Worm (Caenorhabditis elegans): ENCODE measurements around the gene cbs-2.
A peak's percentile ranks its signal among the peaks of the same experiment; 100 is the strongest.

Gene cbs-2

ce11 chrII:2232429-2232828 lies 9.1 kb upstream of the cbs-2 start, which contains the start of gene F54A3.6:
F54A3.6 (minus strand) TSS chrII:2232470.
- TF ChIP-seq lsy-2 (tag; optimal IDR thresholded peaks at IDR 0.05), result peak; percentile 67 to 89

DNA sequence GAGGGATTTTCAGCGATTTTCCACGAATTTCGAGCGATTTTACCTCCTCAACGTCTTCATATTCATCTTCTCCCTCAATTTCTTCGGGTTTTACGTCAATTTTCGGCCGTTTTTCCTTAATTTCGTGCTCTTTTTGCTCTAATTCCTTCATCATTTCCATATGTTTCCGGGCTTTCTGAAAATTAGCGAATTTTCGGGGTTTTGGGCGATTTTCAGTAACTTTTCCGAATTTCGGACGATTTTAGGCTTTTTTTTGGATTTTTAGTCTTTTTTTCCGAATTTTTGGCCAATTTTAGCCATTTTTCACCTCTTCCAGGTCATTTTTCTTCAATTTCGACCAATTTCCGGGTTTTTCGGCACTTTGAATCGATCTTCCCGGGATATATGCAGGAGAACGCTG lies 7.0 kb upstream of the cbs-2 start:
- TF ChIP-seq lin-11 (tag; optimal IDR thresholded peaks at IDR 0.05), result no peak
- no peak for TF ChIP-seq zag-1 (tag; optimal IDR thresholded peaks at IDR 0.05)
- TF ChIP-seq ztf-1 (GFP tag; conservative IDR thresholded peaks at IDR 0.05), result no peak
- TF ChIP-seq Y55F3AM.14 (GFP tag; optimal IDR thresholded peaks at IDR 0.05), result no peak
- no peak for TF ChIP-seq nhr-25 (tag; optimal IDR thresholded peaks at IDR 0.05)

- TF ChIP-seq ZK546.5 (tag; optimal IDR thresholded peaks at IDR 0.05) (no peak), egl-27 (tag; optimal IDR thresholded peaks at IDR 0.05) (no peak), nhr-129 (tag; optimal IDR thresholded peaks at IDR 0.05) (no peak), sem-4 (tag; optimal IDR thresholded peaks at IDR 0.05) (no peak), snpc-4 (tag; optimal IDR thresholded peaks at IDR 0.05) (no peak), unc-62 (GFP tag; optimal IDR thresholded peaks at IDR 0.05) (no peak), R02D3.7 (tag; optimal IDR thresholded peaks at IDR 0.05) (no peak), lin-39 (tag; optimal IDR thresholded peaks at IDR 0.05) (no peak), Y55F3AM.14 (GFP tag; optimal IDR thresholded peaks at IDR 0.05) (no peak), blmp-1 (tag; optimal IDR thresholded peaks at IDR 0.05; ENCODE audit: insufficient read depth) (no peak), sma-3 (GFP tag; optimal IDR thresholded peaks at IDR 0.05) (no peak), lsy-2 (tag; optimal IDR thresholded peaks at IDR 0.05) (no peak), crh-2 (tag; optimal IDR thresholded peaks at IDR 0.05) (no peak), peb-1 (tag; optimal IDR thresholded peaks at IDR 0.05) (no peak)
These were observed 2.2 kb upstream of the cbs-2 start, which contains the start of gene F54A3.5 for ce11 chrII:2225608-2226007. F54A3.5 (minus strand) TSS chrII:2225708.

- TF ChIP-seq mbf-1 (tag; optimal IDR thresholded peaks at IDR 0.05), result no peak
- no peak for TF ChIP-seq egl-27 (tag; optimal IDR thresholded peaks at IDR 0.05)
These were observed 2.0 kb downstream of the cbs-2 start for ce11 chrII:2221196-2221896.

DNA sequence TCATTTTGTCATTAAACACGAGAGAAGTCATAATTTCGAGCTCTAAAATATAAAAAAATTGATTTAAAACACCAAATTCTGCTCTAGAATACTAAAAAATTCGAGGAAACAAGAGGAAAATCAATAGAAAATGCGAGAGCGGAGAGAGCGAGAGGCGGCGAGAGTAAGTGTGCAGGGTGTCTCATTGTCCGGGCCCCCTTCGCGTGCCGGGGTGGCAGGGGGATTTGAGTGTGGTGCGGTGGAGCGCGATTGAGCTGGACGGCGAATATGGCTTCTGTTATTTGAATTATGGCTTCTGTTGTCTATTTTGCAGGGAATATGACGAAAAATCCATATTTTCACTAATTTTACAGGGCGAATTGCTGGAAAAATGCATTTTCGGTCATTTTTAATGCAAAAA lies 3.5 kb downstream of the cbs-2 start, which contains the start of gene Y59C2A.3:
Gene Y59C2A.3, minus strand, starts transcription at position 42 of the 400 bp plus-strand sequence.
- peak; percentile 35 for TF ChIP-seq lin-13 (GFP tag; optimal IDR thresholded peaks at IDR 0.05)
- peak; percentile 40 for TF ChIP-seq lin-11 (tag; optimal IDR thresholded peaks at IDR 0.05)
- peak; percentile 44 for TF ChIP-seq nhr-129 (tag; optimal IDR thresholded peaks at IDR 0.05)
- TF ChIP-seq nhr-23 (tag; optimal IDR thresholded peaks at IDR 0.05), result no peak
- TF ChIP-seq nhr-6 (tag; optimal IDR thresholded peaks at IDR 0.05), result no peak
- peak; percentile 54 for TF ChIP-seq C34F6.9 (tag; optimal IDR thresholded peaks at IDR 0.05)
- TF ChIP-seq F13H6.1 (tag; optimal IDR thresholded peaks at IDR 0.05), result peak; percentile 25
- peak; percentile 82 for TF ChIP-seq unc-55 (GFP tag; optimal IDR thresholded peaks at IDR 0.05)
- peak; percentile 19 to 61 for TF ChIP-seq lsy-2 (tag; optimal IDR thresholded peaks at IDR 0.05)

DNA sequence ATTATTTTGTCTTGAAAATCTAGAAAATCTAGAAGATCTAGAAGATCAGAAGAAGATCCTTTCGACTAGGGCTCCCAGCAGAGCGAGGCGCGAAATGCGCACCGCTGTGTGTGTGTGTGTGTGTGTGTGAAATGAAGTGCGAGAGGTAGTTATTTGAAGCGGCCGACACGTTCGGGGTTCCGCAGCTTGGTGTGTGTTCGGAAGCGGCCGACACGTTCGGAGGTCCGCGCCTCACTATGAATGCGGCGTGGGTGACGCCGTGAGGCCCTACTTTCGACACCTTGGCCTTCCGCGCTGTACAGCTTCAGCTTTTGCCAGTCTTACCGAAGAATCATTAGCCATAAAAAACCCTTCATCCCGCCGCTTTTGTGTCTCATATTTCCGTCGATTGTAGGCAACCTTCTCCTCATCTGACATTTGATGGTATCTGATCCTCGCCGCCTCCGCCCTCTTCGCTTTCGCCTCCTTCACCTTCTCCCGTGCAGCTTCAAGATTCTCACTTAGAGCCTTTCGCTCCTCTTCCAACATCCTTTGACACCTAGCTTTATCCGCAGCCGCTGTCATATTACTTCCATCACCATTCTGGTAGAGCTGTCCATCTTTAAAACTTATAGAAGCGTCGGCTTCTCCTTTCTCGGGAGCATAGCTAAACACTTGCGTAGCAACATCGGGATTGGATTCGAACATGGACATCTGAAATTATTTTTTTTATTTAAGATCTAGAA lies 6.3 kb downstream of the cbs-2 start:
- TF ChIP-seq unc-62 (GFP tag; optimal IDR thresholded peaks at IDR 0.05) (no peak), F13H6.1 (tag; optimal IDR thresholded peaks at IDR 0.05) (no peak), fos-1 (tag; optimal IDR thresholded peaks at IDR 0.05) (no peak), nhr-6 (tag; optimal IDR thresholded peaks at IDR 0.05) (no peak), Y55F3AM.14 (GFP tag; optimal IDR thresholded peaks at IDR 0.05) (no peak), ceh-82 (tag; optimal IDR thresholded peaks at IDR 0.05) (no peak), ztf-11 (tag; optimal IDR thresholded peaks at IDR 0.05) (no peak), aly-2 (tag; optimal IDR thresholded peaks at IDR 0.05) (no peak), mbf-1 (tag; optimal IDR thresholded peaks at IDR 0.05) (no peak), nhr-10 (tag; optimal IDR thresholded peaks at IDR 0.05) (no peak), nhr-237 (tag; optimal IDR thresholded peaks at IDR 0.05) (no peak), unc-39 (tag; optimal IDR thresholded peaks at IDR 0.05) (no peak), sma-9 (GFP tag; optimal IDR thresholded peaks at IDR 0.05) (no peak), sma-9 (tag; optimal IDR thresholded peaks at IDR 0.05) (no peak)

Data from whole organism, L2 larva.